Worm (Caenorhabditis elegans): ENCODE results near the gene ceh-92.

- no peak for TF ChIP-seq lsy-12 (tag; optimal IDR thresholded peaks at IDR 0.05)
- TF ChIP-seq nhr-12 (tag; optimal IDR thresholded peaks at IDR 0.05): no peak
- TF ChIP-seq mdl-1 (tag; optimal IDR thresholded peaks at IDR 0.05): no peak
- TF ChIP-seq snpc-4 (tag; optimal IDR thresholded peaks at IDR 0.05): no peak
- no peak for TF ChIP-seq aly-2 (tag; optimal IDR thresholded peaks at IDR 0.05)
- TF ChIP-seq pqm-1 (tag; optimal IDR thresholded peaks at IDR 0.05): no peak
- TF ChIP-seq ama-1 (optimal IDR thresholded peaks at IDR 0.05): no peak
- no peak for TF ChIP-seq elt-1 (tag; optimal IDR thresholded peaks at IDR 0.05)
- TF ChIP-seq nhr-11 (tag; optimal IDR thresholded peaks at IDR 0.05): no peak
- TF ChIP-seq nhr-25 (tag; optimal IDR thresholded peaks at IDR 0.05): no peak
- TF ChIP-seq ztf-11 (tag; optimal IDR thresholded peaks at IDR 0.05): no peak
- TF ChIP-seq unc-62 (GFP tag; optimal IDR thresholded peaks at IDR 0.05): no peak
- no peak for TF ChIP-seq egl-27 (tag; optimal IDR thresholded peaks at IDR 0.05)
- no peak for TF ChIP-seq unc-39 (tag; optimal IDR thresholded peaks at IDR 0.05)
These were observed 45.9 kb upstream of the ceh-92 start for ce11 chrIII:11535453-11535852.

All from whole organism, L3 larva.